Fruit fly (Drosophila melanogaster) whole organism, embryonic: ENCODE measurements around the gene Gale.
A peak's percentile ranks its signal among the peaks of the same experiment; 100 is the strongest.

Experiments
- ATbp ChIP-seq: fragments of 200-800 bp; sonication (Bioruptor generic); optimal IDR thresholded peaks from 2 replicates; lab custom pipeline; 2017; ENCODE audit warnings: missing biosample characterization, mild to moderate bottlenecking, missing genetic modification characterization, missing genetic modification reagents
- Atf6 ChIP-seq: fragments of 200-800 bp; sonication (Bioruptor generic); IDR thresholded peaks from 2 replicates; pipeline ENCODE4 v1.3.6; 2022; ENCODE audit warnings: missing biosample characterization, missing genetic modification characterization
- CG11085 ChIP-seq: fragments of 200-800 bp; sonication (Bioruptor generic); IDR thresholded peaks from 2 replicates; pipeline ENCODE4 v1.3.6; 2022; ENCODE audit warnings: missing biosample characterization, missing genetic modification characterization
- CG14014 ChIP-seq: fragments of 200-800 bp; sonication (Bioruptor generic); IDR thresholded peaks from 2 replicates; pipeline ENCODE4 v1.3.6; 2022; ENCODE audit warnings: missing biosample characterization, missing genetic modification characterization
- CG14050 ChIP-seq: fragments of 200-800 bp; sonication (Bioruptor generic); IDR thresholded peaks from 3 replicates; pipeline ENCODE4 v1.3.6; 2022; ENCODE audit warnings: missing biosample characterization, missing genetic modification characterization
- CG14441 ChIP-seq: fragments of 200-800 bp; sonication (Bioruptor generic); IDR thresholded peaks from 2 replicates; pipeline ENCODE4 v1.3.6; 2022; ENCODE audit warnings: missing biosample characterization, missing genetic modification characterization
- CG1529 ChIP-seq: fragments of 200-800 bp; sonication (Bioruptor generic); optimal IDR thresholded peaks from 3 replicates; lab custom pipeline; 2018; ENCODE audit warnings: missing biosample characterization, missing genetic modification characterization
- CG15601 ChIP-seq: fragments of 200-800 bp; sonication (Bioruptor generic); optimal IDR thresholded peaks from 3 replicates; lab custom pipeline; 2019; ENCODE audit warnings: missing biosample characterization, mild to moderate bottlenecking, missing genetic modification characterization, moderate library complexity
- CG15696 ChIP-seq: fragments of 200-800 bp; sonication (Bioruptor generic); optimal IDR thresholded peaks from 2 replicates; lab custom pipeline; 2019; ENCODE audit warnings: missing biosample characterization, mild to moderate bottlenecking, missing genetic modification characterization, moderate library complexity
- CG1603 ChIP-seq: fragments of 200-800 bp; sonication (Bioruptor generic); optimal IDR thresholded peaks from 2 replicates; lab custom pipeline; 2019; ENCODE audit warnings: missing biosample characterization, mild to moderate bottlenecking, missing genetic modification characterization, moderate library complexity
- CG16779 ChIP-seq: fragments of 200-800 bp; sonication (Bioruptor generic); IDR thresholded peaks from 2 replicates; pipeline ENCODE4 v1.3.6; 2022; ENCODE audit warnings: missing biosample characterization, missing genetic modification characterization
- CG17186 ChIP-seq: fragments of 200-800 bp; sonication (Bioruptor generic); optimal IDR thresholded peaks from 3 replicates; lab custom pipeline; 2017; ENCODE audit warnings: missing biosample characterization, missing genetic modification reagents, missing genetic modification characterization
- CG17361 ChIP-seq: fragments of 200-800 bp; sonication (Bioruptor generic); IDR thresholded peaks from 3 replicates; pipeline ENCODE4 v1.3.6; 2022; ENCODE audit warnings: missing biosample characterization, missing genetic modification characterization
- CG1792 ChIP-seq: fragments of 200-800 bp; sonication (Bioruptor generic); optimal IDR thresholded peaks from 2 replicates; lab custom pipeline; 2016; ENCODE audit warnings: missing biosample characterization, missing genetic modification characterization
- CG2712 ChIP-seq: fragments of 200-800 bp; optimal IDR thresholded peaks from 3 replicates; lab custom pipeline; 2019; ENCODE audit warnings: missing biosample characterization, mild to moderate bottlenecking, missing genetic modification characterization, moderate library complexity
- CG4328 ChIP-seq: fragments of 200-800 bp; sonication (Bioruptor generic); optimal IDR thresholded peaks from 3 replicates; lab custom pipeline; 2017; ENCODE audit warnings: missing biosample characterization, missing genetic modification reagents, missing genetic modification characterization
- CG4707 ChIP-seq: fragments of 200-800 bp; sonication (Bioruptor generic); optimal IDR thresholded peaks from 2 replicates; lab custom pipeline; 2018; ENCODE audit warnings: missing biosample characterization, mild to moderate bottlenecking, missing genetic modification characterization, moderate library complexity
- CG7556 ChIP-seq: fragments of 200-800 bp; sonication (Bioruptor generic); optimal IDR thresholded peaks from 2 replicates; lab custom pipeline; 2017; ENCODE audit warnings: missing biosample characterization, mild to moderate bottlenecking, missing genetic modification characterization
- CG8944 ChIP-seq: fragments of 200-800 bp; sonication (Bioruptor generic); optimal IDR thresholded peaks from 3 replicates; lab custom pipeline; 2016; ENCODE audit warnings: missing biosample characterization, missing genetic modification characterization
- CG9876 ChIP-seq: fragments of 200-800 bp; sonication (Bioruptor generic); optimal IDR thresholded peaks from 2 replicates; lab custom pipeline; 2016; ENCODE audit warnings: missing biosample characterization, missing genetic modification characterization
- Camta ChIP-seq: fragments of 200-800 bp; sonication (Bioruptor generic); optimal IDR thresholded peaks from 2 replicates; lab custom pipeline; 2016; ENCODE audit warnings: missing biosample characterization, missing genetic modification characterization
- CoRest ChIP-seq: fragments of 200-800 bp; sonication (Bioruptor generic); optimal IDR thresholded peaks from 3 replicates; lab custom pipeline; 2018; ENCODE audit warnings: missing biosample characterization, mild to moderate bottlenecking, missing genetic modification characterization, moderate library complexity
- Dad ChIP-seq: fragments of 200-800 bp; sonication (Bioruptor generic); optimal IDR thresholded peaks from 3 replicates; lab custom pipeline; 2016; ENCODE audit warnings: missing biosample characterization, missing genetic modification characterization
- Doc2 ChIP-seq: fragments of 200-800 bp; sonication (Bioruptor generic); IDR thresholded peaks from 2 replicates; pipeline ENCODE4 v1.3.6; 2022; ENCODE audit warnings: missing biosample characterization, missing genetic modification characterization
- Lhr ChIP-seq: fragments of 200-800 bp; sonication (Bioruptor generic); optimal IDR thresholded peaks from 3 replicates; lab custom pipeline; 2017; ENCODE audit warnings: mild to moderate bottlenecking, missing biosample characterization, missing genetic modification reagents, missing genetic modification characterization
- Optix ChIP-seq: fragments of 200-800 bp; sonication (Bioruptor generic); IDR thresholded peaks from 3 replicates; pipeline ENCODE4 v1.3.6; 2022; ENCODE audit warnings: missing biosample characterization, missing genetic modification characterization
- Vsx1 ChIP-seq: fragments of 200-800 bp; sonication (Bioruptor generic); optimal IDR thresholded peaks from 2 replicates; lab custom pipeline; 2017; ENCODE audit warnings: missing biosample characterization, mild to moderate bottlenecking, missing genetic modification characterization, missing genetic modification reagents
- al ChIP-seq: fragments of 200-800 bp; sonication (Bioruptor generic); IDR thresholded peaks from 2 replicates; pipeline ENCODE4 v1.3.6; 2022; ENCODE audit warnings: missing biosample characterization, missing genetic modification characterization
- bsh ChIP-seq, 2 experiments: fragments of 200-800 bp; sonication (Bioruptor generic); optimal IDR thresholded peaks; 2 replicates each; lab custom pipeline; 2017 to 2018; ENCODE audit warnings: mild to moderate bottlenecking in 2 of 2, missing biosample characterization in 2 of 2, missing genetic modification characterization in 2 of 2, moderate library complexity in 1 of 2
- chinmo ChIP-seq: fragments of 200-800 bp; sonication (Bioruptor generic); IDR thresholded peaks from 4 replicates; pipeline ENCODE4 v1.3.6; 2022; ENCODE audit warnings: missing biosample characterization, missing genetic modification characterization; ENCODE audit not compliant: partially characterized antibody
- crp ChIP-seq, 2 experiments: fragments of 200-800 bp; sonication (Bioruptor generic); optimal IDR thresholded peaks; 2 replicates in 1 of 2; 3 replicates in 1 of 2; lab custom pipeline; 2017; ENCODE audit warnings: missing biosample characterization in 2 of 2, missing genetic modification characterization in 2 of 2, mild to moderate bottlenecking in 1 of 2, moderate library complexity in 1 of 2
- dm ChIP-seq: fragments of 200-800 bp; sonication (Bioruptor generic); optimal IDR thresholded peaks from 3 replicates; lab custom pipeline; 2016; ENCODE audit warnings: missing biosample characterization, missing genetic modification characterization
- dpn ChIP-seq, 2 experiments: fragments of 200-800 bp; sonication (Bioruptor generic); optimal IDR thresholded peaks; 3 replicates each; lab custom pipeline; 2016; ENCODE audit warnings: missing biosample characterization in 2 of 2, missing genetic modification characterization in 2 of 2
- hb ChIP-seq: fragments of 200-800 bp; sonication (Bioruptor generic); IDR thresholded peaks from 3 replicates; pipeline ENCODE4 v1.3.6; 2022; ENCODE audit warnings: missing biosample characterization, missing genetic modification characterization; ENCODE audit not compliant: partially characterized antibody
- insv ChIP-seq, 2 experiments: fragments of 200-800 bp; sonication (Bioruptor generic); optimal IDR thresholded peaks; 3 replicates each; lab custom pipeline; 2016 to 2018; ENCODE audit warnings: missing biosample characterization in 2 of 2, missing genetic modification characterization in 2 of 2
- maf-S ChIP-seq: fragments of 200-800 bp; sonication (Bioruptor generic); optimal IDR thresholded peaks from 2 replicates; lab custom pipeline; 2016; ENCODE audit warnings: missing biosample characterization, missing genetic modification characterization
- nerfin-2 ChIP-seq: fragments of 200-800 bp; sonication (Bioruptor generic); IDR thresholded peaks from 2 replicates; pipeline ENCODE4 v1.3.6; 2022; ENCODE audit warnings: missing biosample characterization, missing genetic modification characterization; ENCODE audit not compliant: partially characterized antibody
- onecut ChIP-seq: fragments of 200-800 bp; sonication (Bioruptor generic); IDR thresholded peaks from 2 replicates; pipeline ENCODE4 v1.3.6; 2022; ENCODE audit warnings: missing biosample characterization, missing genetic modification characterization
- pan ChIP-seq, 4 experiments: fragments of >200 bp in 3 of 4; fragments of 200-800 bp in 1 of 4; sonication (Bioruptor generic) in 1 of 4; optimal IDR thresholded peaks in 3 of 4; IDR thresholded peaks in 1 of 4; 2 replicates each; pipeline versions ENCODE4 v1.3.6 to Lab custom; 2017 to 2022; ENCODE audit warnings: missing biosample characterization in 2 of 4, missing genetic modification characterization in 2 of 4, mixed read lengths in 1 of 4
- ranshi ChIP-seq: fragments of 200-800 bp; sonication (Bioruptor generic); IDR thresholded peaks from 2 replicates; pipeline ENCODE4 v1.3.6; 2022; ENCODE audit warnings: missing biosample characterization, missing genetic modification characterization
- sd ChIP-seq: fragments of 200-800 bp; sonication (Bioruptor generic); optimal IDR thresholded peaks from 3 replicates; lab custom pipeline; 2018; ENCODE audit warnings: missing biosample characterization, mild to moderate bottlenecking, missing genetic modification characterization, moderate library complexity
- sna ChIP-seq: fragments of 200-800 bp; sonication (Bioruptor generic); IDR thresholded peaks from 2 replicates; pipeline ENCODE4 v1.3.6; 2022; ENCODE audit warnings: missing biosample characterization, missing genetic modification characterization; ENCODE audit not compliant: partially characterized antibody
- so ChIP-seq: fragments of 200-800 bp; sonication (Bioruptor generic); IDR thresholded peaks from 3 replicates; pipeline ENCODE4 v1.3.6; 2022; ENCODE audit warnings: missing biosample characterization, missing genetic modification characterization
- sqz ChIP-seq: fragments of 200-800 bp; sonication (Bioruptor generic); optimal IDR thresholded peaks from 3 replicates; lab custom pipeline; 2018; ENCODE audit warnings: missing biosample characterization, mild to moderate bottlenecking, missing genetic modification characterization
- stwl ChIP-seq: fragments of 200-800 bp; sonication (Bioruptor generic); optimal IDR thresholded peaks from 3 replicates; lab custom pipeline; 2018; ENCODE audit warnings: missing biosample characterization, mild to moderate bottlenecking, missing genetic modification characterization, moderate library complexity
- tap ChIP-seq: fragments of 200-800 bp; optimal IDR thresholded peaks from 3 replicates; lab custom pipeline; 2019; ENCODE audit warnings: missing biosample characterization, mild to moderate bottlenecking, missing genetic modification characterization, moderate library complexity
- vnd ChIP-seq: fragments of 200-800 bp; sonication (Bioruptor generic); IDR thresholded peaks from 3 replicates; pipeline ENCODE4 v1.3.6; 2022; ENCODE audit warnings: missing biosample characterization, missing genetic modification characterization; ENCODE audit not compliant: partially characterized antibody

Gene Gale

DNA sequence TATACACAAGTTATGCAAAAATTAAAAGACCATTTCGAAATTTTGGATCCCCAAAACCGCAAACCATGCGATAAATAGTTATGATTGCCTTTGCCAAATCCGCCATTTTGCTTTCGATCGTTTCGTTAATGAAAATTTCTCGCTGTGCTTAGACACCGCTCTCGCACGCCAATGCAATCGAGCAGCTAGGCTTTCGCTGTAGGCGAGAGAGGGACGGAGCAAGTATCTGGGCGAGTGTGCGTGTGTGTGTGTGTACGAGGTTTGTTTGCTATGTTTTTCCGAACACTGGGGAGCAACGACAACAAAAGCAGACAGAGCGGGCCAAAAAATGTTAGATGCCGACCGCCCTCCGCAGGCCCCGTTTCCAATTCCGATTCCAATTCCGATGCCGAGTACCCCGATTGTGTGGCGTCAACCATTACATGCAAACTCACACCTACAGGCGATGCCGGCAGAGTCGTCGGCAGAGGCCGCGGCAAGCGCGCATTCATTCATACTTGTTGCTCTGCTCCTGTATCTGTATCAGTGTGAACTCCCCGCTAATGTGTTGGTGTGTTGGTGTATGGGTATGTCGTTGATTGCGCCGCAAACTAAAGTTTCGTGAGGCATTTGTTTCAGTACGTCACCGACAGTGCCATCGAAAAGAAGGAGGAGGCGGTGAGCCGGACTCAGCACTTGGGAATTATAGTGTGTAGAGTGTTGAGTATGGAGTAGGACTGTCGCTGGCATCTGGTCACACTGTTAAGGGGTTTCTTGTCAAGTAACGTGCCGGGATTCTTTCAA is 20.3 kb upstream of the Gale start (continued):
- peak; percentile 65; the same call in 1 of the 2 replicates for TF ChIP-seq CG14441 (GFP tag; lab: Robert Waterston, UW)
- no peak for TF ChIP-seq Lhr (GFP tag; lab: Kevin White, UChicago)
- TF ChIP-seq CG14014 (GFP tag; lab: Robert Waterston, UW) = no peak; the same call in none of the 2 replicates
- TF ChIP-seq Optix = peak; percentile 62
- TF ChIP-seq sqz (GFP tag; lab: Kevin White, UChicago) = peak; percentile 49
- peak; percentile 99 for TF ChIP-seq chinmo (GFP tag; lab: Robert Waterston, UW)
- TF ChIP-seq CG1529 (GFP tag; lab: Kevin White, UChicago) = no peak
- TF ChIP-seq Vsx1 (GFP tag; lab: Kevin White, UChicago) = no peak
- no peak for TF ChIP-seq vnd (GFP tag; lab: Robert Waterston, UW)
- peak; percentile 13 for TF ChIP-seq CG9876
- TF ChIP-seq CG4328 (GFP tag; lab: Kevin White, UChicago) = no peak
- peak; percentile 65 for TF ChIP-seq stwl (tag; lab: Kevin White, UChicago)
- no peak for TF ChIP-seq CG17186 (GFP tag; lab: Kevin White, UChicago)
- no peak for TF ChIP-seq hb
- TF ChIP-seq CG16779 (GFP tag; lab: Robert Waterston, UW) = no peak
- TF ChIP-seq Dad (GFP tag; lab: Kevin White, UChicago) = no peak
- TF ChIP-seq nerfin-2 (GFP tag; lab: Robert Waterston, UW) = no peak
- no peak for TF ChIP-seq onecut
- no peak for TF ChIP-seq pan (optimal IDR thresholded peaks at IDR 0.05; lab: Kevin White, UChicago)
- TF ChIP-seq pan (GFP tag; optimal IDR thresholded peaks at IDR 0.05 in 1 of 2, IDR thresholded peaks at IDR 0.05 in 1 of 2) = peak in 1 of 2 experiments; percentile 66
- no peak for TF ChIP-seq CG15601 (tag; lab: Kevin White, UChicago)
- TF ChIP-seq Camta (GFP tag; lab: Kevin White, UChicago) = no peak
- peak; percentile 53; the same call in 1 of the 2 replicates for TF ChIP-seq sna (GFP tag; lab: Robert Waterston, UW)
- TF ChIP-seq CG11085 (GFP tag; lab: Robert Waterston, UW) = 0 out of 2 replicates have a peak, but pooled peaks have one; percentile 19
- peak; percentile 60 for TF ChIP-seq ranshi (GFP tag; lab: Robert Waterston, UW)
- TF ChIP-seq maf-S (GFP tag; lab: Kevin White, UChicago) = no peak
- peak; percentile 19 for TF ChIP-seq tap (tag; lab: Kevin White, UChicago)
- no peak for TF ChIP-seq dm
- peak; percentile 70; the same call in 1 of the 3 replicates for TF ChIP-seq so (GFP tag; lab: Robert Waterston, UW)
- TF ChIP-seq CG1792 (GFP tag; lab: Kevin White, UChicago) = peak; percentile 52
- TF ChIP-seq sd (tag; lab: Kevin White, UChicago) = peak; percentile 100
- TF ChIP-seq CG14050 = peak; percentile 35; the same call in 1 of the 3 replicates
- TF ChIP-seq insv (GFP tag; optimal IDR thresholded peaks at IDR 0.05; lab: Kevin White, UChicago) = no peak
- peak; percentile 42 for TF ChIP-seq CG8944
- peak in 1 of 2 experiments; percentile 12 for TF ChIP-seq dpn (GFP tag; optimal IDR thresholded peaks at IDR 0.05; lab: Kevin White, UChicago)
- TF ChIP-seq CG4707 = no peak
- TF ChIP-seq al (GFP tag; lab: Robert Waterston, UW) = peak; percentile 42; the same call in 1 of the 2 replicates
- no peak for TF ChIP-seq CG15696 (tag; lab: Kevin White, UChicago)
- peak; percentile 46 for TF ChIP-seq CG2712 (tag; lab: Kevin White, UChicago)
- peak; percentile 51 for TF ChIP-seq CG1603 (tag; lab: Kevin White, UChicago)
- TF ChIP-seq CoRest = peak; percentile 36
- TF ChIP-seq bsh (GFP tag; optimal IDR thresholded peaks at IDR 0.05; lab: Kevin White, UChicago) = peak; percentile 44 to 47
- TF ChIP-seq CG17361 (GFP tag; lab: Robert Waterston, UW) = no peak; the same call in 2 of the 3 replicates
- no peak for TF ChIP-seq ATbp (GFP tag; lab: Kevin White, UChicago)
- no peak for TF ChIP-seq Doc2 (GFP tag; lab: Robert Waterston, UW)
- peak; percentile 45; the same call in 1 of the 2 replicates for TF ChIP-seq Atf6 (GFP tag; lab: Robert Waterston, UW)
- no peak for TF ChIP-seq crp (GFP tag; optimal IDR thresholded peaks at IDR 0.05; lab: Kevin White, UChicago)
- no peak for TF ChIP-seq CG7556 (GFP tag; lab: Kevin White, UChicago)
